Worm (Caenorhabditis elegans): ENCODE results near the gene ugt-51.

- no peak for TF ChIP-seq flt-1 (GFP tag; IDR thresholded peaks at IDR 0.05)
- TF ChIP-seq cog-1 (tag; optimal IDR thresholded peaks at IDR 0.05), result no peak
- TF ChIP-seq T22C8.4 (GFP tag; IDR thresholded peaks at IDR 0.05), result no peak
- no peak for TF ChIP-seq med-1 (GFP tag; optimal IDR thresholded peaks at IDR 0.05; ENCODE audit: insufficient read depth)
- TF ChIP-seq ztf-29 (GFP tag; IDR thresholded peaks at IDR 0.05), result no peak
- no peak for TF ChIP-seq ztf-23 (GFP tag; IDR thresholded peaks at IDR 0.05)
- no peak for TF ChIP-seq tab-1 (GFP tag; IDR thresholded peaks at IDR 0.05)
Measured at ce11 chrV:5155516-5155915, 21.6 kb downstream of the ugt-51 start, which contains the start of gene srx-38.
